Worm (Caenorhabditis elegans): Measurements from ENCODE around the gene ZK1290.11.

ZK1290.11 gene

DNA sequence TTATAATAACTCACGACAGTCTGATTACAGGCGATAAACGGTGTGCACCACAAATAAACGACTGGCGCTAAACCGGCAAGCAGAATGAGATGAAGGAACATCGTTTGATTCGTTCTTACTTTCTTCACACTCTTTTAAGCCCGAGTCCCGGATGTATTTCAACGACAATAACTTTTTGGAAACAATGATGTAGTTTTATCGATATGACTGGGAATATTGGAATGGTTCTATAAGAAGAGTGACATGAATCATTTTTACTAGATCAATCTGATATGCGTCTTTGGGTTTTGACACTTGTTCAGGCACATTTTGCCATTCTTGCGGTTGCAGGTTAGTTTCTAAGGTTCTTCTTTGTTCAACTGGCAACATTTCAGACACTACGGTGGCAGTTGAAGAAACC lies at the start of gene ZK1290.11, which contains the start of gene ZK1290.1:
Gene ZK1290.11, minus strand, starts transcription at position 101 of the 400 bp plus-strand sequence.
Gene ZK1290.1, plus strand, starts transcription at position 271 of the 400 bp plus-strand sequence.
- TF ChIP-seq lin-13 (GFP tag; optimal IDR thresholded peaks at IDR 0.05) (no peak), F49E8.2 (tag; optimal IDR thresholded peaks at IDR 0.05; ENCODE audit: borderline replicate concordance) (no peak), arid-1 (GFP tag; conservative IDR thresholded peaks at IDR 0.05) (no peak), ctbp-1 (GFP tag; IDR thresholded peaks at IDR 0.05) (no peak), zag-1 (tag; optimal IDR thresholded peaks at IDR 0.05) (no peak), attf-4 (tag; optimal IDR thresholded peaks at IDR 0.05) (no peak), egl-43 (GFP tag; IDR thresholded peaks at IDR 0.05) (no peak), Y105C5A.15 (GFP tag; IDR thresholded peaks at IDR 0.05) (no peak), sdz-12 (GFP tag; optimal IDR thresholded peaks at IDR 0.05) (no peak)

DNA sequence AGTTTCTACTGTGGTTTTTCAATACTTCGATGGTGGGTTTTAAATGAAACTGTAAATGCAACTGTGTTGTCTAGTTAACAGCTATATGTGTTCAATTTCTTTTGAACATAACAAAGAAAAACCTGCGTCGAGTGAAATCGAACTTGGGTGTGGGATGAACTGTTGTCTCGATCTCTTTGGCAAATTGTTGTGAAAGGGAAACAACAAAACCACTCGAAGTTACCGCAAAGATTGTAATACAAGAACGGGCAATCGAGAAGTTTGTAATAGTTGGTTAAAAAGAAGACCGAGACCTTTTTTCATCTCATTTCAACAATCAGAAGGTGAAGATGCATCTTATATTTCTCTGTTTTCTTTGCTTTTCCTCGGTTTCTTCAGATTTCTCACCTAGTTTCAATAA lies 46.6 kb upstream of the ZK1290.11 start, which contains the start of gene lips-17:
Gene lips-17, plus strand, starts transcription at position 301 of the 400 bp plus-strand sequence.
- TF ChIP-seq lin-39 (tag; optimal IDR thresholded peaks at IDR 0.05): no peak

DNA sequence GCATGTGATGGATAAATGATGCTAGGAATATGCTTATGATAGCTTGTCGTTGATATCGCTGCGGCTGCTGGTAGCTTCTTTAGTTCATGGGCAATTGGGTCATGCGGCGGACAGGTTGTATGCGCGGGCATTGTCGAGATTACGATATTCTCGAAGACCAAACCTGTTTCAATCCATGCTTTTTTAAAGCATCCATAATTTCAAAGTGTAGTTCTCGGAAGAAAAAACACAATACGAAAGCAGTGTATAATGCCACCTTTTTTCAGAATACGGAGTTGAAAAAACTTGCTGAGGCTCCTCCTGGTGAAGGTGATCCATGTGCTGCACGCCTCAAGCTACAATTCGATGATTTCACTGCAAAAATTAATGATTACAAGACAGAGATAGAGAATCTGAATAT lies 43.9 kb upstream of the ZK1290.11 start, which contains the start of gene osm-8:
Gene osm-8, minus strand, starts transcription at position 101 of the 400 bp plus-strand sequence.
- no peak for TF ChIP-seq nhr-25 (tag; optimal IDR thresholded peaks at IDR 0.05; ENCODE audit: borderline replicate concordance, insufficient read depth)
- no peak for TF ChIP-seq ztf-11 (tag; optimal IDR thresholded peaks at IDR 0.05)
- TF ChIP-seq tag-97 (GFP tag; IDR thresholded peaks at IDR 0.05): no peak
- TF ChIP-seq hlh-11 (tag; optimal IDR thresholded peaks at IDR 0.05): peak; percentile 10
- TF ChIP-seq aha-1 (tag): peak; percentile 24

DNA sequence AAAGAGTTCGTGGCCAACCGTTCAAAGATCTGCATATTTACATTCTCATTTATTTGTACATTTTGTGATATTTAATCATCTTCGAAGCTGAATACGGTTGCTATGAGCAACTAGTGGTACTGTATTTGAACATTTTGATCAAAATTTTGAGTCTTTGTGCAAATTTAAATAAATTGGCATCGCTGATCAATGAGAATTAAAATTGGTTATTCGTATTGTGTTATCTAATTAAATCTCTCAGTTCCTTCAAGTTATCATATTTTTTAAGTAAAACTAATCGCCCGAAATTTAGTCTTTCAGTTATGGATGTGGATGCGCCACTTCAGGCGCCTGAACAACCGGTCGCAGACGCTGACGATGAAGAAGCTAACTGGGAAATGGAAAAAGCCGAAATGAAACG lies 38.0 kb upstream of the ZK1290.11 start, which contains the start of gene npp-21:
Gene npp-21, plus strand, starts transcription at position 301 of the 400 bp plus-strand sequence.
- TF ChIP-seq mdt-29 (GFP tag; IDR thresholded peaks at IDR 0.05): no peak
- TF ChIP-seq pqm-1 (tag; optimal IDR thresholded peaks at IDR 0.05): no peak
- TF ChIP-seq ztf-7 (tag; optimal IDR thresholded peaks at IDR 0.05): no peak
- no peak for TF ChIP-seq ces-1 (GFP tag; optimal IDR thresholded peaks at IDR 0.05)

DNA sequence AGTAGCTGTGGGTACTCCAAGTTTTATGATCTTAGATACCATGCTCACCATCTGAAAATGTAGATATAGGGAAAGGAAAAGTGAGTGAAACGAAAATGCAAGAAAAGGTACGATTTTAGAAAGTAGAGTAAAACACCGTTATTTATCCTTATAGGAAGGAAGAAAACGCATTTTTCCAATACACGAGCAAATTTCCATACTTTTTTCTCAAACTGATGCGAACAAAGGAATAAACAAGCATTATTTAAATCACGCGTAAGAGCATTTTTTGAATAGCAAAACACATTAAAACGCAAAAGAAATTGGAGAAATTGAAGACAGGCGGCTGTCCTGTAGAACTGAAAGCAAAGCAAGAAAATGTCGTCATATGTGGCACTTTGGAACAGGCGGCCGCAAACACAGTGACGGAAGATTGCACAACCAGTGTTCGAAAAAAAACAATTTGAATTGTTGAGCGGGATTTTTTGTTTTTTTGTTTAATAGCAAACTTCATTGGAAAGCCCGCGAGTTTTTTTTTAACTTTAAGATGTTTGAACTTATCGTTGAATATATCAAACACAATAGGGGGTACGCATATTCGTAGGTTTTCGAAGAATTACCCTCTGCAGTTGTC lies 37.4 kb upstream of the ZK1290.11 start, which contains the start of gene pgam-5:
Gene pgam-5, minus strand, starts transcription at position 51 of the 613 bp plus-strand sequence.
- peak; percentile 30 for TF ChIP-seq dpl-1 (GFP tag; optimal IDR thresholded peaks at IDR 0.05)
- no peak for TF ChIP-seq saeg-2 (GFP tag; IDR thresholded peaks at IDR 0.05)
- peak; percentile 40 for TF ChIP-seq mes-2 (tag; optimal IDR thresholded peaks at IDR 0.05; ENCODE audit: poor library complexity, severe bottlenecking)

DNA sequence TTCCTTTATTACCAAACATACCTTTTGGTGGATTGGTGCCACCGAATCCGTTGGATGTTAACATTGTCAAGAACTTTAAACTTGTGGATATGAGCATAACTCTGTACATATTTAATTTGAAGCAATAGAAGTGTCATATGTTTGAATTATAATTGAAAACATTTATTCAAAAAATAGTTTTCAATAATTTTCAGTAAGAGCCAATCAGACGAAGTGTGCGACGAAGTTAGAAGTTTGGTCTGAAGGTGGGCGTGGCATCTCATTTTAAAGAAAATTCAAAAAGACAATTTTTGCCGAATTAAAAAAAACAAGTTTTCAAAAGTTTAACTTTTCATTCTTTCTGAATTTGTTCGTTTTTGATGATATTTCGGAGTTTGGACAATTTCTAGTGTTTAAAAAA lies 33.4 kb upstream of the ZK1290.11 start, which contains the start of gene syd-1:
Gene syd-1, minus strand, starts transcription at position 101 of the 400 bp plus-strand sequence.
- TF ChIP-seq hlh-30 (tag; optimal IDR thresholded peaks at IDR 0.05; ENCODE audit: insufficient read depth) (no peak), zfp-3 (GFP tag; conservative IDR thresholded peaks at IDR 0.05) (no peak), Y75B8A.6 (GFP tag; IDR thresholded peaks at IDR 0.05) (no peak), zfp-2 (tag; optimal IDR thresholded peaks at IDR 0.05) (no peak), tag-97 (GFP tag; IDR thresholded peaks at IDR 0.05) (no peak), dmd-9 (GFP tag; IDR thresholded peaks at IDR 0.05) (no peak), nhr-102 (tag; optimal IDR thresholded peaks at IDR 0.05) (no peak), D1046.2 (GFP tag; IDR thresholded peaks at IDR 0.05) (no peak), pqm-1 (tag; optimal IDR thresholded peaks at IDR 0.05) (no peak), pha-4 (GFP tag; IDR thresholded peaks at IDR 0.05) (no peak), pha-4 (tag; optimal IDR thresholded peaks at IDR 0.05) (no peak), Y105C5A.15 (GFP tag; IDR thresholded peaks at IDR 0.05) (no peak), mxl-2 (GFP tag; conservative IDR thresholded peaks at IDR 0.05) (no peak), F44E2.7 (GFP tag; IDR thresholded peaks at IDR 0.05) (no peak), madf-5 (GFP tag; IDR thresholded peaks at IDR 0.05) (no peak), duxl-1 (tag; optimal IDR thresholded peaks at IDR 0.05; ENCODE audit: poor library complexity) (no peak)
